Worm (Caenorhabditis elegans) whole organism, midembryonic: ENCODE measurements around the gene F21D9.3.

Source experiments
- T22C8.4 ChIP-seq: fragments of 200-800 bp; sonication (Bioruptor generic); IDR thresholded peaks from 2 replicates; pipeline ENCODE4 v1.3.6; 2022; ENCODE audit warnings: missing genetic modification characterization, missing compliant biosample characterization
- cog-1 ChIP-seq: sonication (generic microtip); optimal IDR thresholded peaks from 2 replicates; lab custom pipeline; 2016; ENCODE audit warnings: missing genetic modification characterization, missing compliant biosample characterization
- flt-1 ChIP-seq: fragments of 200-800 bp; sonication (Bioruptor generic); IDR thresholded peaks from 2 replicates; pipeline ENCODE4 v1.3.6; 2022; ENCODE audit warnings: missing genetic modification characterization, missing compliant biosample characterization
- med-1 ChIP-seq: sonication (generic microtip); optimal IDR thresholded peaks from 2 replicates; lab custom pipeline; 2017; ENCODE audit warnings: missing genetic modification characterization, mild to moderate bottlenecking, missing compliant biosample characterization, antibody characterized with exemption, missing genetic modification reagents; ENCODE audit not compliant: insufficient read depth
- ref-1 ChIP-seq: fragments of 200-800 bp; sonication (Bioruptor generic); conservative IDR thresholded peaks from 2 replicates; pipeline ENCODE4 v1.3.6; 2022; ENCODE audit warnings: missing genetic modification reagents, missing genetic modification characterization, missing compliant biosample characterization
- tab-1 ChIP-seq: fragments of 200-800 bp; sonication (Bioruptor generic); IDR thresholded peaks from 2 replicates; pipeline ENCODE4 v1.3.6; 2022; ENCODE audit warnings: missing genetic modification characterization, missing compliant biosample characterization
- ztf-23 ChIP-seq: fragments of 200-800 bp; sonication (Bioruptor generic); IDR thresholded peaks from 2 replicates; pipeline ENCODE4 v1.3.6; 2022; ENCODE audit warnings: missing genetic modification reagents, missing genetic modification characterization, missing compliant biosample characterization
- ztf-29 ChIP-seq: fragments of 200-800 bp; sonication (Bioruptor generic); IDR thresholded peaks from 2 replicates; pipeline ENCODE4 v1.3.6; 2022; ENCODE audit warnings: missing genetic modification reagents, missing genetic modification characterization, missing compliant biosample characterization

DNA sequence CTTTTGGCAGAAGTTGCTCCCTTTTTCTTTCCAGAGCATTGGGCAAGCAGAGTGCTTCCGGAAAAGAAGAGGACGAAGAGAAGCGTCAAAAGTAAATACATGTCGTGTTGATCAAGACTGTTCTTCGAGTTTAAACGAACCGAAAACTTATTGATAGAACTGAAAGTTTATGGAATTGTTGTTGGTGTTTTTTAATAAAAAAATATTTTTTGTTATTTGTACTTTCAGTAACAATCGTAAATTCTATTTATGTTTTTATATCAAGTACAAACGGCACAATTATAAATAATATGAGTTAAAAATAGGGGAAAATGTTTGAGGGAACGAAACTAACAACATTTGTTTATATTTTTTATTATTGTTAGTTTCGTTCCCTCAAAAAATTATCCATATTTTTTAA is at the start of gene F21D9.3:
- TF ChIP-seq flt-1 (GFP tag; lab: Robert Waterston, UW) (no peak), tab-1 (GFP tag; lab: Robert Waterston, UW) (no peak), ref-1 (GFP tag; lab: Robert Waterston, UW) (no peak), ztf-29 (no peak), med-1 (no peak), T22C8.4 (no peak), cog-1 (tag; lab: Kevin White, UChicago) (no peak), ztf-23 (GFP tag; lab: Robert Waterston, UW) (no peak)
